Worm (Caenorhabditis elegans) whole organism, late embryonic: Measurements from ENCODE around the gene gba-1.

Experiments
- F13H6.1 ChIP-seq: sonication (generic microtip); optimal IDR thresholded peaks from 2 replicates; lab custom pipeline; 2016; ENCODE audit warnings: missing genetic modification characterization, missing compliant biosample characterization
- T23F11.4 ChIP-seq: fragments of 200-800 bp; sonication (Bioruptor generic); optimal IDR thresholded peaks from 2 replicates; lab custom pipeline; 2018; ENCODE audit warnings: mild to moderate bottlenecking, missing genetic modification characterization, missing compliant biosample characterization
- Y22D7AL.16 ChIP-seq: sonication (generic microtip); optimal IDR thresholded peaks from 2 replicates; lab custom pipeline; 2016; ENCODE audit warnings: missing genetic modification characterization, missing compliant biosample characterization
- ceh-18 ChIP-seq: sonication (generic microtip); optimal IDR thresholded peaks from 2 replicates; lab custom pipeline; 2016; ENCODE audit warnings: missing genetic modification characterization, missing compliant biosample characterization
- ceh-19 ChIP-seq: fragments of 200-800 bp; sonication (Bioruptor generic); optimal IDR thresholded peaks from 2 replicates; lab custom pipeline; 2018; ENCODE audit warnings: mild to moderate bottlenecking, missing genetic modification characterization, missing compliant biosample characterization
- ceh-2 ChIP-seq: sonication (generic microtip); optimal IDR thresholded peaks from 2 replicates; lab custom pipeline; 2016; ENCODE audit warnings: missing genotype, missing genetic modification characterization, missing compliant biosample characterization
- ceh-22 ChIP-seq: sonication (generic microtip); optimal IDR thresholded peaks from 2 replicates; lab custom pipeline; 2017; ENCODE audit warnings: missing biosample characterization, missing genetic modification characterization
- ceh-24 ChIP-seq: sonication (generic microtip); optimal IDR thresholded peaks from 2 replicates; lab custom pipeline; 2016; ENCODE audit warnings: mild to moderate bottlenecking, missing genetic modification characterization, missing compliant biosample characterization
- ceh-31 ChIP-seq: sonication (generic microtip); optimal IDR thresholded peaks from 2 replicates; lab custom pipeline; 2016; ENCODE audit warnings: missing genetic modification characterization, missing compliant biosample characterization
- ceh-34 ChIP-seq: sonication (generic microtip); optimal IDR thresholded peaks from 2 replicates; lab custom pipeline; 2016; ENCODE audit warnings: mild to moderate bottlenecking, missing genetic modification characterization, missing compliant biosample characterization
- ceh-48 ChIP-seq: sonication (generic microtip); optimal IDR thresholded peaks from 2 replicates; lab custom pipeline; 2016; ENCODE audit warnings: missing genetic modification characterization, inconsistent platforms, missing compliant biosample characterization
- dmd-4 ChIP-seq: sonication (generic microtip); optimal IDR thresholded peaks from 2 replicates; lab custom pipeline; 2016; ENCODE audit warnings: borderline replicate concordance, missing genetic modification characterization, missing compliant biosample characterization
- dve-1 ChIP-seq: sonication (generic microtip); optimal IDR thresholded peaks from 2 replicates; lab custom pipeline; 2017; ENCODE audit warnings: antibody characterized with exemption, mild to moderate bottlenecking, missing genetic modification characterization, missing compliant biosample characterization
- elt-2 ChIP-seq: sonication (generic microtip); optimal IDR thresholded peaks from 2 replicates; lab custom pipeline; 2016; ENCODE audit warnings: missing genetic modification reagents, missing genetic modification characterization, missing compliant biosample characterization
- elt-4 ChIP-seq: sonication (generic microtip); optimal IDR thresholded peaks from 2 replicates; lab custom pipeline; 2016; ENCODE audit warnings: missing genetic modification characterization, missing compliant biosample characterization
- ets-4 ChIP-seq: sonication (generic microtip); optimal IDR thresholded peaks from 2 replicates; lab custom pipeline; 2016; ENCODE audit warnings: missing genetic modification characterization, missing compliant biosample characterization
- fkh-10 ChIP-seq: fragments of 150-350 bp; optimal IDR thresholded peaks from 2 replicates; lab custom pipeline; 2014; ENCODE audit warnings: missing biosample characterization, missing genetic modification reagents, missing genetic modification characterization
- gmeb-2 ChIP-seq: sonication (generic microtip); optimal IDR thresholded peaks from 2 replicates; lab custom pipeline; 2016; ENCODE audit warnings: missing genetic modification characterization, inconsistent platforms, missing compliant biosample characterization
- hlh-15 ChIP-seq: sonication (generic microtip); optimal IDR thresholded peaks from 2 replicates; lab custom pipeline; 2016; ENCODE audit warnings: missing genetic modification characterization, missing compliant biosample characterization
- hlh-30 ChIP-seq: sonication (generic microtip); optimal IDR thresholded peaks from 2 replicates; lab custom pipeline; 2017; ENCODE audit warnings: antibody characterized with exemption, missing genetic modification characterization, missing compliant biosample characterization; ENCODE audit not compliant: insufficient read depth
- hlh-6 ChIP-seq: sonication (generic microtip); optimal IDR thresholded peaks from 2 replicates; lab custom pipeline; 2016; ENCODE audit warnings: missing genotype, missing genetic modification characterization, missing compliant biosample characterization
- lim-6 ChIP-seq: sonication (generic microtip); optimal IDR thresholded peaks from 2 replicates; lab custom pipeline; 2016; ENCODE audit warnings: missing genetic modification characterization, missing compliant biosample characterization
- lin-11 ChIP-seq: fragments of 200-800 bp; sonication (Bioruptor generic); optimal IDR thresholded peaks from 2 replicates; lab custom pipeline; 2018; ENCODE audit warnings: mild to moderate bottlenecking, missing genetic modification characterization, missing compliant biosample characterization
- madf-2 ChIP-seq: sonication (generic microtip); optimal IDR thresholded peaks from 2 replicates; lab custom pipeline; 2017; ENCODE audit warnings: missing genetic modification characterization, missing compliant biosample characterization
- nfya-1 ChIP-seq: sonication (generic microtip); optimal IDR thresholded peaks from 2 replicates; lab custom pipeline; 2017; ENCODE audit warnings: missing genetic modification characterization, mild to moderate bottlenecking, missing compliant biosample characterization, antibody characterized with exemption, moderate library complexity
- nhr-11 ChIP-seq: fragments of 150-350 bp; optimal IDR thresholded peaks from 2 replicates; lab custom pipeline; 2014; ENCODE audit warnings: missing biosample characterization, missing genetic modification characterization
- nhr-232 ChIP-seq: sonication (generic microtip); optimal IDR thresholded peaks from 2 replicates; lab custom pipeline; 2016; ENCODE audit warnings: missing genetic modification characterization, missing compliant biosample characterization
- pat-9 ChIP-seq: fragments of 200-800 bp; sonication (Bioruptor generic); optimal IDR thresholded peaks from 2 replicates; lab custom pipeline; 2018; ENCODE audit warnings: mild to moderate bottlenecking, missing genetic modification characterization, moderate library complexity, missing compliant biosample characterization
- pax-1 ChIP-seq: fragments of 150-350 bp; optimal IDR thresholded peaks from 2 replicates; lab custom pipeline; 2014; ENCODE audit warnings: missing biosample characterization, missing genetic modification characterization
- pha-4 ChIP-seq: fragments of 150-350 bp; optimal IDR thresholded peaks from 2 replicates; lab custom pipeline; 2018; ENCODE audit warnings: missing biosample characterization, missing genetic modification reagents, missing genetic modification characterization
- pqm-1 ChIP-seq: sonication (generic microtip); optimal IDR thresholded peaks from 2 replicates; lab custom pipeline; 2016; ENCODE audit warnings: missing genetic modification characterization, missing compliant biosample characterization
- rnt-1 ChIP-seq: sonication (generic microtip); optimal IDR thresholded peaks from 2 replicates; lab custom pipeline; 2016; ENCODE audit warnings: missing genetic modification characterization, missing compliant biosample characterization
- syd-9 ChIP-seq: sonication (generic microtip); optimal IDR thresholded peaks from 2 replicates; lab custom pipeline; 2016; ENCODE audit warnings: mild to moderate bottlenecking, missing genetic modification characterization, moderate library complexity, missing compliant biosample characterization
- tbx-2 ChIP-seq: sonication (generic microtip); optimal IDR thresholded peaks from 2 replicates; lab custom pipeline; 2016; ENCODE audit warnings: missing genetic modification characterization, missing compliant biosample characterization
- ttx-3 ChIP-seq: sonication (generic microtip); optimal IDR thresholded peaks from 2 replicates; lab custom pipeline; 2016; ENCODE audit warnings: missing genetic modification reagents, missing genetic modification characterization, missing compliant biosample characterization
- unc-3 ChIP-seq, 2 experiments: fragments of 200-800 bp in 1 of 2; sonication (Bioruptor generic) in 1 of 2; sonication (generic microtip) in 1 of 2; conservative IDR thresholded peaks in 1 of 2; optimal IDR thresholded peaks in 1 of 2; 2 replicates each; pipeline versions ENCODE4 v1.3.6 to Lab custom; 2016 to 2022; ENCODE audit warnings: missing compliant biosample characterization in 2 of 2, missing genetic modification characterization in 2 of 2, missing genetic modification reagents in 1 of 2
- unc-42 ChIP-seq: sonication (generic microtip); optimal IDR thresholded peaks from 2 replicates; lab custom pipeline; 2016; ENCODE audit warnings: missing genotype, missing genetic modification characterization, missing compliant biosample characterization
- unc-86 ChIP-seq: sonication (generic microtip); optimal IDR thresholded peaks from 2 replicates; lab custom pipeline; 2016; ENCODE audit warnings: missing genetic modification characterization, missing compliant biosample characterization
- zip-5 ChIP-seq: sonication (generic microtip); optimal IDR thresholded peaks from 2 replicates; lab custom pipeline; 2016; ENCODE audit warnings: missing genetic modification characterization, missing compliant biosample characterization

Gene gba-1

ce11 chrII:2191383-2191782 is 14.8 kb downstream of the gba-1 start:
- TF ChIP-seq F13H6.1 (tag; lab: Kevin White, UChicago) (no peak), dmd-4 (tag; lab: Kevin White, UChicago) (no peak), elt-2 (tag; lab: Kevin White, UChicago) (no peak), hlh-6 (no peak), ceh-48 (no peak), lin-11 (no peak), ceh-24 (tag; lab: Kevin White, UChicago) (no peak), T23F11.4 (GFP tag; lab: Kevin White, UChicago) (no peak), zip-5 (tag; lab: Kevin White, UChicago) (no peak), elt-4 (tag; lab: Kevin White, UChicago) (no peak), unc-86 (tag; lab: Kevin White, UChicago) (no peak), hlh-30 (tag; lab: Kevin White, UChicago) (no peak), ets-4 (no peak), gmeb-2 (no peak), madf-2 (tag; lab: Kevin White, UChicago) (no peak), syd-9 (tag; lab: Kevin White, UChicago) (no peak), ceh-31 (no peak)

- TF ChIP-seq ceh-48 (peak; percentile 44), ttx-3 (tag; lab: Kevin White, UChicago) (no peak)
- TF ChIP-seq, all 69 proteins: peak for 1
Observed at ce11 chrII:2192267-2192666, 15.7 kb downstream of the gba-1 start.

ce11 chrII:2195541-2195940 is 19.0 kb downstream of the gba-1 start:
- no peak for TF ChIP-seq ceh-19 (GFP tag; lab: Kevin White, UChicago)
- peak; percentile 27 for TF ChIP-seq ceh-34
- TF ChIP-seq unc-86 (tag; lab: Kevin White, UChicago), result no peak
- no peak for TF ChIP-seq nhr-11
- no peak for TF ChIP-seq pat-9 (tag; lab: Kevin White, UChicago)
- TF ChIP-seq fkh-10 (GFP tag; lab: Kevin White, UChicago), result no peak
- TF ChIP-seq ceh-22 (tag; lab: Kevin White, UChicago), result no peak
- TF ChIP-seq rnt-1 (tag; lab: Kevin White, UChicago), result no peak
- peak; percentile 9 for TF ChIP-seq elt-2 (tag; lab: Kevin White, UChicago)
- peak; percentile 40 for TF ChIP-seq nfya-1
- no peak for TF ChIP-seq lin-11
- no peak for TF ChIP-seq pax-1
- no peak for TF ChIP-seq ttx-3 (tag; lab: Kevin White, UChicago)
- TF ChIP-seq ceh-48, result no peak
- TF ChIP-seq ceh-2, result no peak
- TF ChIP-seq lim-6 (tag; lab: Kevin White, UChicago), result no peak
- no peak for TF ChIP-seq pqm-1 (tag; lab: Kevin White, UChicago)
- peak; percentile 47 for TF ChIP-seq ceh-31
- TF ChIP-seq ceh-18, result no peak
- peak; percentile 14 for TF ChIP-seq dve-1
- no peak for TF ChIP-seq hlh-15 (tag; lab: Kevin White, UChicago)
- peak; percentile 52 for TF ChIP-seq tbx-2 (tag; lab: Kevin White, UChicago)
- TF ChIP-seq Y22D7AL.16 (tag; lab: Kevin White, UChicago), result no peak
- peak; percentile 53 for TF ChIP-seq unc-42 (tag; lab: Kevin White, UChicago)
- TF ChIP-seq pha-4, result no peak
- no peak for TF ChIP-seq madf-2 (tag; lab: Kevin White, UChicago)
- no peak for TF ChIP-seq nhr-232 (tag; lab: Kevin White, UChicago)
- no peak for TF ChIP-seq unc-3 (GFP tag; conservative IDR thresholded peaks at IDR 0.05; lab: Robert Waterston, UW)
- TF ChIP-seq unc-3 (tag; optimal IDR thresholded peaks at IDR 0.05; lab: Kevin White, UChicago), result no peak
